Fruit fly (Drosophila melanogaster) S2 (cell line): ENCODE data around the gene CG46435.

Experiments used
- CG8478 ChIP-seq: fragments of >200 bp; optimal IDR thresholded peaks from 2 replicates; lab custom pipeline; 2018
- CTCF ChIP-seq, 2 experiments: fragments of >200 bp; optimal IDR thresholded peaks; 2 replicates each; lab custom pipeline; 2018

DNA sequence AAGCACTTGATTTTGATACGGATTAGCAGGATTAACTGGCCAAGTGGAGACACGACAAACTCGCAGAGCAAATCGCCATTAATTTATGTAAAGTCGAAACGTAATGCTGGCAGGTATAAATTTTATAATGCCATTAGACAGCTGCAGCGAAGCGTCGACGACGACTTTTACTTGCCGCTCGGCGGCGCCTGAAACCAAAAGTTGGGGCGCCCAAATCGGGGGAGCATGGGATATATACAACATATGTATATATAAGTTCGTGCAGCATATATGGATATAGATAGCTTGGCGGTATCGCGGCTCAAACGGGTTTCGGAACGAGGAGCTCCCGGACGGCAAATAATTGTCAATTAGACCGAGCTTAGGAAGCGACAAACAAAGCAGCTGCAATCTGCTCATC, 24.3 kb upstream of the CG46435 start, which contains the start of gene Cpr76Bc:
- TF ChIP-seq CG8478 (lab: Kevin White, UChicago) (no peak), CTCF (optimal IDR thresholded peaks at IDR 0.05; lab: Kevin White, UChicago) (no peak)
